Fruit fly (Drosophila melanogaster): ENCODE data around the gene mre11.

Gene mre11

dm6 chr2L:11268933-11269631 lies 12.8 kb upstream of the mre11 start, which contains the start of gene cmet (continued):
- TF ChIP-seq ewg (GFP tag; optimal IDR thresholded peaks at IDR 0.05) (peak; percentile 30), CG8281 (tag; optimal IDR thresholded peaks at IDR 0.05) (no peak), sisA (GFP tag; IDR thresholded peaks at IDR 0.05) (peak; percentile 31), CG33557 (GFP tag; optimal IDR thresholded peaks at IDR 0.05) (peak; percentile 11), CG10654 (GFP tag; optimal IDR thresholded peaks at IDR 0.05) (peak; percentile 25), CG8924 (tag; optimal IDR thresholded peaks at IDR 0.05) (peak; percentile 43), Xrp1 (GFP tag; IDR thresholded peaks at IDR 0.05) (no peak; the same call in 1 of the 2 replicates), Hr3 (GFP tag; optimal IDR thresholded peaks at IDR 0.05) (peak; percentile 49), pzg (GFP tag; optimal IDR thresholded peaks at IDR 0.05) (peak; percentile 88), Oli (tag; optimal IDR thresholded peaks at IDR 0.05) (peak; percentile 31), Elba2 (GFP tag; optimal IDR thresholded peaks at IDR 0.05) (peak; percentile 85), Rx (GFP tag; IDR thresholded peaks at IDR 0.05) (0 out of 2 replicates have a peak, but pooled peaks have one; percentile 6), kah (GFP tag; optimal IDR thresholded peaks at IDR 0.05) (no peak), sob (GFP tag; IDR thresholded peaks at IDR 0.05) (peak; percentile 51; the same call in 1 of the 2 replicates), Side (GFP tag; optimal IDR thresholded peaks at IDR 0.05) (peak; percentile 42), nerfin-2 (GFP tag; IDR thresholded peaks at IDR 0.05; ENCODE audit: partially characterized antibody) (peak; percentile 96), CoRest (tag; optimal IDR thresholded peaks at IDR 0.05) (peak; percentile 74), CG12659 (GFP tag; optimal IDR thresholded peaks at IDR 0.05) (peak; percentile 69), CG7786 (GFP tag; optimal IDR thresholded peaks at IDR 0.05) (peak; percentile 64), CG12104 (GFP tag; optimal IDR thresholded peaks at IDR 0.05) (peak; percentile 19), HLH3B (GFP tag; IDR thresholded peaks at IDR 0.05) (no peak), Sry-β (GFP tag; optimal IDR thresholded peaks at IDR 0.05) (no peak), Pdp1 (GFP tag; optimal IDR thresholded peaks at IDR 0.05) (peak in 1 of 2 experiments; percentile 55), Sox100B (GFP tag; optimal IDR thresholded peaks at IDR 0.05) (peak; percentile 35), gro (GFP tag; optimal IDR thresholded peaks at IDR 0.05) (no peak), CG6765 (GFP tag; optimal IDR thresholded peaks at IDR 0.05) (no peak), her (GFP tag; optimal IDR thresholded peaks at IDR 0.05) (peak; percentile 51), CG12155 (GFP tag; optimal IDR thresholded peaks at IDR 0.05) (peak; percentile 28), E2f2 (GFP tag; IDR thresholded peaks at IDR 0.05) (peak; percentile 91), bsh (GFP tag; optimal IDR thresholded peaks at IDR 0.05) (no peak), CG18619 (GFP tag; optimal IDR thresholded peaks at IDR 0.05) (peak; percentile 45), psq (GFP tag; optimal IDR thresholded peaks at IDR 0.05) (no peak), inv (GFP tag; IDR thresholded peaks at IDR 0.05; ENCODE audit: partially characterized antibody) (peak; percentile 83), mld (GFP tag; IDR thresholded peaks at IDR 0.05; ENCODE audit: partially characterized antibody) (peak; percentile 97), bab2 (GFP tag; optimal IDR thresholded peaks at IDR 0.05) (peak; percentile 45), CG13424 (tag; optimal IDR thresholded peaks at IDR 0.05) (peak; percentile 60), Gug (GFP tag; IDR thresholded peaks at IDR 0.05) (peak; percentile 47; the same call in 2 of the 4 replicates), pum (GFP tag; optimal IDR thresholded peaks at IDR 0.05) (peak; percentile 62), Lim3 (GFP tag; IDR thresholded peaks at IDR 0.05) (no peak), CG13287 (GFP tag; IDR thresholded peaks at IDR 0.05; ENCODE audit: partially characterized antibody) (peak; percentile 85), stwl (tag; optimal IDR thresholded peaks at IDR 0.05) (peak; percentile 86), CG15601 (tag; optimal IDR thresholded peaks at IDR 0.05) (peak; percentile 43), CG6175 (GFP tag; IDR thresholded peaks at IDR 0.05) (no peak), row (GFP tag; IDR thresholded peaks at IDR 0.05) (peak; percentile 84), CG30403 (GFP tag; optimal IDR thresholded peaks at IDR 0.05) (peak; percentile 72), chif (GFP tag; optimal IDR thresholded peaks at IDR 0.05) (peak; percentile 14 to 66), gem (tag; optimal IDR thresholded peaks at IDR 0.05) (peak; percentile 66), az2 (GFP tag; optimal IDR thresholded peaks at IDR 0.05) (peak; percentile 26), CG11456 (GFP tag; IDR thresholded peaks at IDR 0.05) (peak; percentile 62)

All from whole organism, embryonic.